Fruit fly (Drosophila melanogaster) whole organism, pupa: ENCODE measurements around the gene Ten-a.

Experiments used
- CG13204 ChIP-seq: fragments of 200-800 bp; sonication (Bioruptor generic); optimal IDR thresholded peaks from 2 replicates; lab custom pipeline; 2018; ENCODE audit warnings: missing biosample characterization, mild to moderate bottlenecking, missing genetic modification characterization, moderate library complexity
- CG14655 ChIP-seq: fragments of 200-800 bp; sonication (Bioruptor generic); optimal IDR thresholded peaks from 3 replicates; lab custom pipeline; 2017; ENCODE audit warnings: mild to moderate bottlenecking, missing biosample characterization, missing genetic modification reagents, missing genetic modification characterization
- CG8159 ChIP-seq: fragments of 200-800 bp; sonication (Bioruptor generic); optimal IDR thresholded peaks from 3 replicates; lab custom pipeline; 2018; ENCODE audit warnings: missing biosample characterization, mild to moderate bottlenecking, missing genetic modification characterization, moderate library complexity
- CG9948 ChIP-seq: fragments of 200-800 bp; sonication (Bioruptor generic); optimal IDR thresholded peaks from 2 replicates; lab custom pipeline; 2018; ENCODE audit warnings: missing biosample characterization, mild to moderate bottlenecking, missing genetic modification characterization, moderate library complexity
- EcR ChIP-seq: fragments of 200-800 bp; sonication (Bioruptor generic); optimal IDR thresholded peaks from 3 replicates; lab custom pipeline; 2019; ENCODE audit warnings: missing biosample characterization, missing genetic modification characterization, mild to moderate bottlenecking, moderate library complexity, missing genetic modification reagents
- Ets98B ChIP-seq: fragments of 200-800 bp; sonication (Bioruptor generic); IDR thresholded peaks from 2 replicates; pipeline ENCODE4 v1.3.6; 2022; ENCODE audit warnings: missing biosample characterization, missing genetic modification characterization
- Snoo ChIP-seq: fragments of 200-800 bp; sonication (Bioruptor generic); optimal IDR thresholded peaks from 3 replicates; lab custom pipeline; 2017; ENCODE audit warnings: missing biosample characterization, mild to moderate bottlenecking, missing genetic modification characterization, inconsistent platforms
- fd96Ca ChIP-seq: fragments of 200-800 bp; sonication (Bioruptor generic); IDR thresholded peaks from 3 replicates; pipeline ENCODE4 v1.3.6; 2022; ENCODE audit warnings: missing biosample characterization, missing genetic modification characterization
- gl ChIP-seq: fragments of 200-800 bp; sonication (Bioruptor generic); optimal IDR thresholded peaks from 2 replicates; lab custom pipeline; 2018; ENCODE audit warnings: missing biosample characterization, mild to moderate bottlenecking, missing genetic modification characterization
- rn ChIP-seq: fragments of 200-800 bp; sonication (Bioruptor generic); IDR thresholded peaks from 2 replicates; pipeline ENCODE4 v1.3.6; 2022; ENCODE audit warnings: missing biosample characterization, missing genetic modification characterization

dm6 chrX:12206226-12206625, 162.7 kb downstream of the Ten-a start:
- no peak for TF ChIP-seq CG13204 (GFP tag; lab: Kevin White, UChicago)
- TF ChIP-seq Snoo = no peak
- TF ChIP-seq fd96Ca (GFP tag; lab: Robert Waterston, UW) = no peak
- no peak for TF ChIP-seq CG8159 (tag; lab: Kevin White, UChicago)
- no peak for TF ChIP-seq gl
- TF ChIP-seq Ets98B = no peak
- TF ChIP-seq CG14655 = no peak
- TF ChIP-seq rn (GFP tag; lab: Robert Waterston, UW) = no peak
- no peak for TF ChIP-seq EcR (GFP tag; lab: Kevin White, UChicago)
- no peak for TF ChIP-seq CG9948 (tag; lab: Kevin White, UChicago)
